Fruit fly (Drosophila melanogaster): ENCODE measurements around the gene Cnot4.

Cnot4 gene

DNA sequence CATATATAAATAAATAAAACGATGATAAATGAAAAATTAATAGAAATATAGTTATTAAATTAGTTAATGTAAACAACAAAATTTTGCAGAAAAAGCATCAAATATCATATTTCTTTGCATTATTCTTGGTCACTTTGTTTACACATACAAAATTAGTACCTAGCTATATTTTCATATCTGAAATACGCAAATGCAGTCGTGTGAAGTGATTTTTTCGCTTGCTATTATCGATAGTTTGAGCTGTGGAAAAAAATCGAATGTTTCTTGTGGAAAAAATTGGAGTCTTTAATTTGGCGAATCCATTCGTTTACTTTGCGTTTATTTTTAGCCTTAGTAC is at the start of gene Cnot4:
Gene Cnot4 (plus strand): TSS at position 229 of the 337 bp plus-strand sequence.
- TF ChIP-seq Myc (optimal IDR thresholded peaks at IDR 0.05) (peak; percentile 53), tai (GFP tag; optimal IDR thresholded peaks at IDR 0.05) (no peak), woc (GFP tag; optimal IDR thresholded peaks at IDR 0.05) (peak; percentile 13)

DNA sequence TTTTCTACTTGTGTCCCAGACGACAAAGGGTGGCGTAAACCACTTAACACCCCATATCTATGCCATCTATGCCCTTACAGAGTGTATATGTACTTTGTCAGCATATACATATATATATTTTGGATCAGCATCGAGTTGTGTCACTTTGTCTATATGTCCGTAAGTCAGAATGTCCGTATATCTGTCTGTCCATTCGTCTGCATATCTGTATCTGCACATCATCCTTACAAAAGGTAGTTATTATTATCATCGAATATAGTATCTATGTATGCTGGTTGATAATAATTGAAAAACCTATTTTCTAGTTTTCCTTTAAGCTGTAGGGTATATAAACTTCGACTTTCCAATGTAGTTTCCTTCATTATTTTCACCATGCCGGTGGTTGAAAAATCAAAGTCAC is 45.4 kb upstream of the Cnot4 start:
- TF ChIP-seq Sp1 (GFP tag; optimal IDR thresholded peaks at IDR 0.05), result no peak
- TF ChIP-seq sage (GFP tag; optimal IDR thresholded peaks at IDR 0.05), result no peak
- no peak for TF ChIP-seq Jra (GFP tag; optimal IDR thresholded peaks at IDR 0.05)
- no peak for TF ChIP-seq CG9705 (GFP tag; optimal IDR thresholded peaks at IDR 0.05)
- TF ChIP-seq jim (GFP tag; optimal IDR thresholded peaks at IDR 0.05), result no peak
- no peak for TF ChIP-seq Hnf4 (GFP tag; optimal IDR thresholded peaks at IDR 0.05)
- no peak for TF ChIP-seq usp (GFP tag; optimal IDR thresholded peaks at IDR 0.05)
- TF ChIP-seq Rel (GFP tag; optimal IDR thresholded peaks at IDR 0.05), result no peak
- TF ChIP-seq Rel (tag; optimal IDR thresholded peaks at IDR 0.05), result no peak
- TF ChIP-seq h (GFP tag; optimal IDR thresholded peaks at IDR 0.05), result no peak
- TF ChIP-seq pan (optimal IDR thresholded peaks at IDR 0.05), result no peak
- no peak for TF ChIP-seq tai (GFP tag; optimal IDR thresholded peaks at IDR 0.05)
- TF ChIP-seq lola (GFP tag; optimal IDR thresholded peaks at IDR 0.05), result no peak

DNA sequence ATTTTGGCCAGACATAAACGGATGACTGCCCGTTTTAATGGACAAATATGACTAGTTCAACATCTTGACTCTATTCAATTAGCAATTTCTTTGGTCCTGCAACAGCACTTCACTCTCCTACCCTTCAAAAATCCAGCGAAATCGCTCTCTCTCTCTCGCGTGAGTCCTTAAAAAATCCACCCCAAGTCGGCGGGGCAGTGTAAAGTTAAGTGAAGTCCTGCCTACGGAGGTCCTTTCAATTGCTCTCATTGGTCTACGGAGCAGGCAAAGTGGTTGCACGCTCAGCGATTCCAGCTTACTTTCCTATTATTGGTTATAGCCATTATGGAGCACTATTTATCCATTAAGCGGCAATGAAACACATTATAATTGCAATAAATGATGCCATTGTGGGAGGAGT is 42.6 kb upstream of the Cnot4 start, which contains the start of gene CG34367:
Gene CG34367 (minus strand): TSS at position 35 of the 400 bp plus-strand sequence.
- TF ChIP-seq Sp1 (GFP tag; optimal IDR thresholded peaks at IDR 0.05) (no peak), Jra (GFP tag; optimal IDR thresholded peaks at IDR 0.05) (no peak), dmrt93B (GFP tag; optimal IDR thresholded peaks at IDR 0.05) (no peak), Dif (GFP tag; optimal IDR thresholded peaks at IDR 0.05; ENCODE audit: partially characterized antibody) (no peak), Vsx2 (GFP tag; optimal IDR thresholded peaks at IDR 0.05; ENCODE audit: partially characterized antibody) (no peak), foxo (GFP tag; optimal IDR thresholded peaks at IDR 0.05) (no peak), h (GFP tag; optimal IDR thresholded peaks at IDR 0.05) (no peak), Hnf4 (GFP tag; optimal IDR thresholded peaks at IDR 0.05) (no peak)

DNA sequence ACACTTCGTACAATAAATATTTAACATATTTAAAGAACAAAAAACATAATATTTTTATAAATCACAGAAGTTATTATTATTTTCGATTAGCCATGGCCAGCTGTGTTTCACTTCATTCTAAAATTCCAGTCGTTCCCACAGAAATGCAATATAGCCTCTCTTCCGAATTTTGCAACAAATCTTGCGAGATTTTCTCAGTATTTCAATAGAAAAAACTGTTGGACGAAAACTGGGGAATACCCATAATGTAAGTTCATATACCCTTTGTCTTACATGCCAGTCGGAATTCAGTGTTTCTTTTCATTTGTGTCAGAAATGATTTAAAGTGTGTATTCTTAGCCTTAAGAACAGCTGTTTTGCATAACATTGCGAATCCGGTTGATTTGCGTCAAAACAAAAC is 40.0 kb upstream of the Cnot4 start, which contains the start of the genes CtsL4 and ClpP:
Gene CtsL4 (minus strand): TSS at position 90 of the 400 bp plus-strand sequence.
Gene ClpP (plus strand): TSS at position 288 of the 400 bp plus-strand sequence.
- TF ChIP-seq woc (GFP tag; optimal IDR thresholded peaks at IDR 0.05), result peak; percentile 66
- no peak for TF ChIP-seq GATAd (GFP tag; optimal IDR thresholded peaks at IDR 0.05)

DNA sequence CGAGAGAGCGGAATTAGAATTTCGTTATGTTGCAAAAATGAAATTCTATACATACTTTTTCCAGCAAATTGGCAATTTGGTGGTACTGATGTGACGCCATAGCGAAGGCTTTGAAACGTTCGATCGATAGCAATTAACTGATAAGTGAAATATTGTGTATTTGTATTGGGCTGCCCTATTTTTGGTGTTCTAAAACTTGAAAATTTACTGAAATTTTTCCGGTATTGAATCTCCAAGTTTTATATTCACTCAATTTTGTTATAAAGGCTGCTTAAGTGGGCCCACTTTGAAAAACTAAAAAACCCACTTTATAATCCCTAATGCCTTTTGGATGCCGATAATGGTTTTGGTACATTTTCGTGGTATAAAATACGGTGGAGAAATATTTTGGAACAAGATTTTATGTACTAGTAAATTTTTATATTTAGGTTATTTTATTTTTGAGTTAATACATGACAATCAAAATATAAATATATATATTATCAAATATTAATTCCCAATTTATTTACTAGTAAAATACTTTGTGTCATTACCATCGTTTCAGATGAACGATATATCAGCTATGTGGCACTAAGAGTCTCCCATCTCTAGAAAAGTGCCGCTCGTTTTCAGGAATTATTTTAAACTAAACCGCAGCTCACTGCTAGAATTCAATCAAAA is 34.0 kb upstream of the Cnot4 start, which contains the start of the genes Cand1 and pim:
Gene Cand1 (minus strand): TSS at position 300 of the 660 bp plus-strand sequence.
Gene pim (plus strand): TSS at position 582 of the 660 bp plus-strand sequence.
- TF ChIP-seq HLH106 (tag; optimal IDR thresholded peaks at IDR 0.05), result peak; percentile 11
- TF ChIP-seq woc (GFP tag; optimal IDR thresholded peaks at IDR 0.05), result peak; percentile 22
- no peak for TF ChIP-seq Rel (GFP tag; optimal IDR thresholded peaks at IDR 0.05)
- TF ChIP-seq Rel (tag; optimal IDR thresholded peaks at IDR 0.05), result peak; percentile 36
- no peak for TF ChIP-seq Dfd (GFP tag; optimal IDR thresholded peaks at IDR 0.05)

DNA sequence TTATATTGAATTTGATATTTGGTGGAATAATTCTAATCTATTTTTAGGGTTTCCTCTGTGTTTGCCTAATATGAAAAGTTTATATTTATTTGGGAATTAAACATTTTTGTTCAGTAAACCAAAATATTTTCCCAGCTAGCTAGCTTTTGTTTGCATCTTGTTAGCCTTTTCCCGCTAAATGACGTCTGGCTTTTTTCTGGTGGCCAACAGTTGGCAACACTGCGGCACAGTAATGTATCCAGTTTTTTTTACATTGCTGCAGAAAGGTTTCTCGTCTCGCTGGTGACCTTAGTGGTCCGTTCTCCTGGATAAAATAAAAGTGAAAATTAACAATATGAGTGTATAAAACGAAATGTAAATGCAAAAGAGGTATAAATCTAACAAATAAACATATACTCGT is 32.3 kb upstream of the Cnot4 start, which contains the start of gene lft:
Gene lft (plus strand): TSS at position 243 of the 400 bp plus-strand sequence.
- TF ChIP-seq woc (GFP tag; optimal IDR thresholded peaks at IDR 0.05), result peak; percentile 60
- TF ChIP-seq fru (GFP tag; optimal IDR thresholded peaks at IDR 0.05), result peak; percentile 85
- no peak for TF ChIP-seq CrebA (GFP tag; optimal IDR thresholded peaks at IDR 0.05; ENCODE audit: borderline replicate concordance)
- TF ChIP-seq Myc (optimal IDR thresholded peaks at IDR 0.05), result peak; percentile 69
- TF ChIP-seq GATAd (GFP tag; optimal IDR thresholded peaks at IDR 0.05), result no peak
- no peak for TF ChIP-seq dmrt93B (GFP tag; optimal IDR thresholded peaks at IDR 0.05)
- TF ChIP-seq Vsx2 (GFP tag; optimal IDR thresholded peaks at IDR 0.05; ENCODE audit: partially characterized antibody), result no peak

DNA sequence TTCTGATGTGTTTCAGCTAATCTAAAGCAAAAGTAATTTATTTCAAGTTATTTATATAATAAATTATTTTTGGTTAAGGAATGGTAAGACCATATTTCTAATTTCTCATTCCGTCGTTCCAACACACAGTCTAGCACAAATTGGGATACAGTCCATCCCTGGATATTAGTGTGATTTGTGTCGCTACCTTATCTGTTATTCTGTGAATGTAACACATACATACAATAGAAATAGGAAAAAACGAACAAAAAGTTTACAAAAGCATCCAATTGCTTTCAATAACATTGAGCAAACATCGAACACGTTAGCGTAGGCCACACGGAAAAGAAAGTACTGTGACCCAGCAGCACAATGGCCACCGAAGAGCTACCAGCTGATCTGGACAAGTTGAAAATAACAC is 30.0 kb upstream of the Cnot4 start, which contains the start of gene CG5056:
Gene CG5056 (plus strand): TSS at position 168 of the 400 bp plus-strand sequence.
- TF ChIP-seq woc (GFP tag; optimal IDR thresholded peaks at IDR 0.05), result peak; percentile 64
- no peak for TF ChIP-seq brk (GFP tag; optimal IDR thresholded peaks at IDR 0.05)
- TF ChIP-seq Sp1 (GFP tag; optimal IDR thresholded peaks at IDR 0.05), result peak; percentile 30
